Worm (Caenorhabditis elegans) whole organism, L3 larva: ENCODE results near the gene rla-2.

Source experiments
- elt-1 ChIP-seq: fragments of 150-350 bp; optimal IDR thresholded peaks from 2 replicates; lab custom pipeline; 2014; ENCODE audit warnings: missing biosample characterization, missing genetic modification characterization
- eor-1 ChIP-seq, 2 experiments: fragments of 150-350 bp; optimal IDR thresholded peaks; 2 replicates each; lab custom pipeline; 2014 to 2018; ENCODE audit warnings: missing biosample characterization in 2 of 2, missing genetic modification characterization in 2 of 2
- fkh-10 ChIP-seq: sonication (generic microtip); optimal IDR thresholded peaks from 2 replicates; lab custom pipeline; 2017; ENCODE audit warnings: missing biosample characterization, missing genetic modification reagents, missing genetic modification characterization
- lin-15B ChIP-seq: fragments of 150-350 bp; optimal IDR thresholded peaks from 2 replicates; lab custom pipeline; 2014; ENCODE audit warnings: missing biosample characterization, missing genetic modification characterization
- mdl-1 ChIP-seq: fragments of 150-350 bp; optimal IDR thresholded peaks from 2 replicates; lab custom pipeline; 2014; ENCODE audit warnings: missing biosample characterization, missing genetic modification characterization
- nfya-1 ChIP-seq: sonication (generic microtip); optimal IDR thresholded peaks from 2 replicates; lab custom pipeline; 2017; ENCODE audit warnings: missing genetic modification characterization, mild to moderate bottlenecking, missing compliant biosample characterization, antibody characterized with exemption, moderate library complexity; ENCODE audit not compliant: insufficient read depth
- nhr-237 ChIP-seq: fragments of 150-350 bp; optimal IDR thresholded peaks from 2 replicates; lab custom pipeline; 2014; ENCODE audit warnings: missing biosample characterization, missing genetic modification characterization
- pqm-1 ChIP-seq: fragments of 150-350 bp; optimal IDR thresholded peaks from 2 replicates; lab custom pipeline; 2017; ENCODE audit warnings: missing biosample characterization, missing genetic modification characterization, inconsistent platforms
- skn-1 ChIP-seq: fragments of 150-350 bp; optimal IDR thresholded peaks from 2 replicates; lab custom pipeline; 2014; ENCODE audit warnings: missing biosample characterization, missing genetic modification characterization
- snpc-4 ChIP-seq: fragments of 150-350 bp; optimal IDR thresholded peaks from 2 replicates; lab custom pipeline; 2014; ENCODE audit warnings: missing biosample characterization, missing genetic modification characterization

- TF ChIP-seq mdl-1 (tag; lab: Kevin White, UChicago) (no peak), eor-1 (tag; optimal IDR thresholded peaks at IDR 0.05; lab: Kevin White, UChicago) (no peak), nfya-1 (tag; lab: Kevin White, UChicago) (no peak), pqm-1 (tag; lab: Kevin White, UChicago) (peak; percentile 99), lin-15B (tag; lab: Kevin White, UChicago) (no peak), fkh-10 (GFP tag; lab: Kevin White, UChicago) (no peak), nhr-237 (no peak), elt-1 (tag; lab: Kevin White, UChicago) (no peak), snpc-4 (tag; lab: Kevin White, UChicago) (no peak), skn-1 (no peak)
Measured at ce11 chrIV:13347232-13347715, 22.8 kb downstream of the rla-2 start, which contains the start of gene W02A2.9.
